Fruit fly (Drosophila melanogaster) whole organism, pupa: Measurements from ENCODE around the gene Cyp4s3.

ENCODE experiments used
- CG10348 ChIP-seq: fragments of 200-800 bp; sonication (Bioruptor generic); IDR thresholded peaks from 2 replicates; pipeline ENCODE4 v1.3.6; 2022; ENCODE audit warnings: missing biosample characterization, missing genetic modification characterization
- CG12605 ChIP-seq: fragments of 200-800 bp; sonication (Bioruptor generic); IDR thresholded peaks from 2 replicates; pipeline ENCODE4 v1.3.6; 2022; ENCODE audit warnings: missing biosample characterization, missing genetic modification characterization
- CG13204 ChIP-seq: fragments of 200-800 bp; sonication (Bioruptor generic); optimal IDR thresholded peaks from 2 replicates; lab custom pipeline; 2018; ENCODE audit warnings: missing biosample characterization, mild to moderate bottlenecking, missing genetic modification characterization, moderate library complexity
- CG14655 ChIP-seq: fragments of 200-800 bp; sonication (Bioruptor generic); optimal IDR thresholded peaks from 3 replicates; lab custom pipeline; 2017; ENCODE audit warnings: mild to moderate bottlenecking, missing biosample characterization, missing genetic modification reagents, missing genetic modification characterization
- CG15710 ChIP-seq: fragments of 200-800 bp; sonication (Bioruptor generic); optimal IDR thresholded peaks from 2 replicates; lab custom pipeline; 2018; ENCODE audit warnings: missing biosample characterization, mild to moderate bottlenecking, missing genetic modification characterization, moderate library complexity
- CG17806 ChIP-seq: fragments of 200-800 bp; sonication (Bioruptor generic); optimal IDR thresholded peaks from 2 replicates; lab custom pipeline; 2018; ENCODE audit warnings: missing biosample characterization, mild to moderate bottlenecking, missing genetic modification characterization, moderate library complexity
- CG32121 ChIP-seq: fragments of 200-800 bp; sonication (Bioruptor generic); IDR thresholded peaks from 2 replicates; pipeline ENCODE4 v1.3.6; 2022; ENCODE audit warnings: missing biosample characterization, missing genetic modification characterization
- CG34367 ChIP-seq: fragments of 200-800 bp; sonication (Bioruptor generic); optimal IDR thresholded peaks from 2 replicates; lab custom pipeline; 2018; ENCODE audit warnings: missing biosample characterization, mild to moderate bottlenecking, missing genetic modification characterization
- CG4496 ChIP-seq: fragments of 200-800 bp; sonication (Bioruptor generic); IDR thresholded peaks from 3 replicates; pipeline ENCODE4 v1.3.6; 2022; ENCODE audit warnings: missing biosample characterization, missing genetic modification characterization
- CG8159 ChIP-seq: fragments of 200-800 bp; sonication (Bioruptor generic); optimal IDR thresholded peaks from 3 replicates; lab custom pipeline; 2018; ENCODE audit warnings: missing biosample characterization, mild to moderate bottlenecking, missing genetic modification characterization, moderate library complexity
- CG8301 ChIP-seq: fragments of 200-800 bp; sonication (Bioruptor generic); optimal IDR thresholded peaks from 2 replicates; lab custom pipeline; 2018; ENCODE audit warnings: missing biosample characterization, mild to moderate bottlenecking, missing genetic modification characterization
- CG9948 ChIP-seq: fragments of 200-800 bp; sonication (Bioruptor generic); optimal IDR thresholded peaks from 2 replicates; lab custom pipeline; 2018; ENCODE audit warnings: missing biosample characterization, mild to moderate bottlenecking, missing genetic modification characterization, moderate library complexity
- D1 ChIP-seq: fragments of 200-800 bp; sonication (Bioruptor generic); optimal IDR thresholded peaks from 2 replicates; lab custom pipeline; 2018; ENCODE audit warnings: missing biosample characterization, mild to moderate bottlenecking, missing genetic modification characterization, moderate library complexity
- EcR ChIP-seq: fragments of 200-800 bp; sonication (Bioruptor generic); optimal IDR thresholded peaks from 3 replicates; lab custom pipeline; 2019; ENCODE audit warnings: missing biosample characterization, missing genetic modification characterization, mild to moderate bottlenecking, moderate library complexity, missing genetic modification reagents
- Ets98B ChIP-seq: fragments of 200-800 bp; sonication (Bioruptor generic); IDR thresholded peaks from 2 replicates; pipeline ENCODE4 v1.3.6; 2022; ENCODE audit warnings: missing biosample characterization, missing genetic modification characterization
- Pif1A ChIP-seq: fragments of 200-800 bp; sonication (Bioruptor generic); optimal IDR thresholded peaks from 3 replicates; lab custom pipeline; 2016; ENCODE audit warnings: missing biosample characterization, missing genetic modification characterization
- Pif1B ChIP-seq: fragments of 200-800 bp; sonication (Bioruptor generic); optimal IDR thresholded peaks from 3 replicates; lab custom pipeline; 2016; ENCODE audit warnings: missing biosample characterization, missing genetic modification characterization
- Snoo ChIP-seq: fragments of 200-800 bp; sonication (Bioruptor generic); optimal IDR thresholded peaks from 3 replicates; lab custom pipeline; 2017; ENCODE audit warnings: missing biosample characterization, mild to moderate bottlenecking, missing genetic modification characterization, inconsistent platforms
- fd96Ca ChIP-seq: fragments of 200-800 bp; sonication (Bioruptor generic); IDR thresholded peaks from 3 replicates; pipeline ENCODE4 v1.3.6; 2022; ENCODE audit warnings: missing biosample characterization, missing genetic modification characterization
- gl ChIP-seq: fragments of 200-800 bp; sonication (Bioruptor generic); optimal IDR thresholded peaks from 2 replicates; lab custom pipeline; 2018; ENCODE audit warnings: missing biosample characterization, mild to moderate bottlenecking, missing genetic modification characterization
- rn ChIP-seq: fragments of 200-800 bp; sonication (Bioruptor generic); IDR thresholded peaks from 2 replicates; pipeline ENCODE4 v1.3.6; 2022; ENCODE audit warnings: missing biosample characterization, missing genetic modification characterization

Cyp4s3 gene

dm6 chrX:15120116-15120515, 3.8 kb upstream of the Cyp4s3 start:
- TF ChIP-seq EcR (GFP tag; lab: Kevin White, UChicago) (no peak), Pif1B (no peak), CG14655 (GFP tag; lab: Kevin White, UChicago) (peak; percentile 42), gl (tag; lab: Kevin White, UChicago) (no peak), CG13204 (GFP tag; lab: Kevin White, UChicago) (no peak), CG4496 (GFP tag; lab: Robert Waterston, UW) (peak; percentile 49; the same call in 2 of the 3 replicates), CG8159 (tag; lab: Kevin White, UChicago) (no peak), CG12605 (GFP tag; lab: Robert Waterston, UW) (0 out of 2 replicates have a peak, but pooled peaks have one; percentile 19), CG32121 (GFP tag; lab: Robert Waterston, UW) (0 out of 2 replicates have a peak, but pooled peaks have one; percentile 27), Pif1A (no peak), CG34367 (tag; lab: Kevin White, UChicago) (no peak), CG15710 (tag; lab: Kevin White, UChicago) (no peak), CG8301 (tag; lab: Kevin White, UChicago) (peak; percentile 34), CG17806 (no peak), CG9948 (tag; lab: Kevin White, UChicago) (no peak), rn (GFP tag; lab: Robert Waterston, UW) (no peak), fd96Ca (GFP tag; lab: Robert Waterston, UW) (no peak), Ets98B (GFP tag; lab: Robert Waterston, UW) (peak; percentile 22; the same call in 1 of the 2 replicates), D1 (tag; lab: Kevin White, UChicago) (no peak), CG10348 (GFP tag; lab: Robert Waterston, UW) (no peak), Snoo (no peak)

- TF ChIP-seq CG12605 (GFP tag; lab: Robert Waterston, UW) = no peak
- no peak for TF ChIP-seq Ets98B (GFP tag; lab: Robert Waterston, UW)
- no peak for TF ChIP-seq CG13204 (GFP tag; lab: Kevin White, UChicago)
- no peak for TF ChIP-seq CG14655 (GFP tag; lab: Kevin White, UChicago)
- TF ChIP-seq rn (GFP tag; lab: Robert Waterston, UW) = no peak
- TF ChIP-seq CG10348 (GFP tag; lab: Robert Waterston, UW) = no peak
- TF ChIP-seq CG8159 (tag; lab: Kevin White, UChicago) = no peak
- TF ChIP-seq CG15710 (tag; lab: Kevin White, UChicago) = no peak
- TF ChIP-seq Pif1A = no peak
- no peak for TF ChIP-seq gl (tag; lab: Kevin White, UChicago)
- TF ChIP-seq CG34367 (tag; lab: Kevin White, UChicago) = no peak
- TF ChIP-seq Snoo = no peak
- TF ChIP-seq, all 21 proteins: peak for 0
Observed at dm6 chrX:15111888-15112287, 4.5 kb downstream of the Cyp4s3 start.

- no peak for TF ChIP-seq EcR (GFP tag; lab: Kevin White, UChicago)
- no peak for TF ChIP-seq fd96Ca (GFP tag; lab: Robert Waterston, UW)
- TF ChIP-seq, all 21 proteins: peak for 0
Observed at dm6 chrX:15095942-15096341, 20.4 kb downstream of the Cyp4s3 start, which contains the start of gene CG9072. Gene CG9072, minus strand, starts transcription at chrX:15096042.

dm6 chrX:15091159-15091558, 25.2 kb downstream of the Cyp4s3 start:
- TF ChIP-seq CG4496 (GFP tag; lab: Robert Waterston, UW) = no peak

- TF ChIP-seq CG14655 (GFP tag; lab: Kevin White, UChicago) = no peak
- TF ChIP-seq rn (GFP tag; lab: Robert Waterston, UW) = no peak
- TF ChIP-seq CG8159 (tag; lab: Kevin White, UChicago) = peak; percentile 44
- TF ChIP-seq Ets98B (GFP tag; lab: Robert Waterston, UW) = no peak
- no peak for TF ChIP-seq CG10348 (GFP tag; lab: Robert Waterston, UW)
Observed at dm6 chrX:15090371-15090770, 26.0 kb downstream of the Cyp4s3 start.

dm6 chrX:15089146-15089698, 27.1 kb downstream of the Cyp4s3 start, which contains the start of gene Rab3-GEF:
Gene Rab3-GEF, plus strand, starts transcription at chrX:15089682.
- TF ChIP-seq CG4496 (GFP tag; lab: Robert Waterston, UW) (no peak), CG8159 (tag; lab: Kevin White, UChicago) (no peak), CG17806 (no peak), CG12605 (GFP tag; lab: Robert Waterston, UW) (peak; percentile 76; the same call in 1 of the 2 replicates)
- TF ChIP-seq, all 21 proteins: peak for 1

- TF ChIP-seq D1 (tag; lab: Kevin White, UChicago) (no peak), CG12605 (GFP tag; lab: Robert Waterston, UW) (no peak), Snoo (peak; percentile 41), fd96Ca (GFP tag; lab: Robert Waterston, UW) (no peak), CG32121 (GFP tag; lab: Robert Waterston, UW) (peak; percentile 49), CG4496 (GFP tag; lab: Robert Waterston, UW) (peak; percentile 62; the same call in 2 of the 3 replicates), CG14655 (GFP tag; lab: Kevin White, UChicago) (peak; percentile 52), gl (tag; lab: Kevin White, UChicago) (no peak), CG8301 (tag; lab: Kevin White, UChicago) (peak; percentile 3), Pif1B (peak; percentile 31), EcR (GFP tag; lab: Kevin White, UChicago) (no peak), CG9948 (tag; lab: Kevin White, UChicago) (peak; percentile 55), CG8159 (tag; lab: Kevin White, UChicago) (peak; percentile 68), CG17806 (peak; percentile 55), rn (GFP tag; lab: Robert Waterston, UW) (peak; percentile 32; the same call in 1 of the 2 replicates), CG34367 (tag; lab: Kevin White, UChicago) (peak; percentile 40), Ets98B (GFP tag; lab: Robert Waterston, UW) (peak; percentile 60), CG15710 (tag; lab: Kevin White, UChicago) (peak; percentile 67), CG13204 (GFP tag; lab: Kevin White, UChicago) (no peak), CG10348 (GFP tag; lab: Robert Waterston, UW) (no peak), Pif1A (peak; percentile 37)
Observed at dm6 chrX:15085777-15086510, 30.4 kb downstream of the Cyp4s3 start, which contains the start of the genes CG15027 and Dbct. Gene CG15027, minus strand, starts transcription at chrX:15085827. Gene Dbct, plus strand, starts transcription at chrX:15086125.
